Fruit fly (Drosophila melanogaster): Measurements from ENCODE around the gene RpL13A.

dm6 chr3R:5633437-5633836 is 9.2 kb downstream of the RpL13A start, which contains the start of gene CG12171:
- TF ChIP-seq Sin3A (optimal IDR thresholded peaks at IDR 0.05), result no peak
- no peak for TF ChIP-seq h (optimal IDR thresholded peaks at IDR 0.05)
